Fruit fly (Drosophila melanogaster) whole organism, embryonic: ENCODE results near the gene Spt20.
A peak's percentile ranks its signal among the peaks of the same experiment; 100 is the strongest.

Experiments used
- Bdp1 ChIP-seq: fragments of 200-800 bp; sonication (Bioruptor generic); optimal IDR thresholded peaks from 3 replicates; lab custom pipeline; 2016; ENCODE audit warnings: missing biosample characterization, missing genetic modification characterization
- Blimp-1 ChIP-seq: fragments of 200-800 bp; sonication (Bioruptor generic); optimal IDR thresholded peaks from 3 replicates; lab custom pipeline; 2018; ENCODE audit warnings: missing biosample characterization, missing genetic modification characterization, mild to moderate bottlenecking, moderate library complexity, missing genetic modification reagents
- CG10543 ChIP-seq: fragments of 200-800 bp; sonication (Bioruptor generic); optimal IDR thresholded peaks from 3 replicates; lab custom pipeline; 2017; ENCODE audit warnings: missing biosample characterization, mild to moderate bottlenecking, missing genetic modification characterization, moderate library complexity
- CG10959 ChIP-seq: fragments of 200-800 bp; sonication (Bioruptor generic); IDR thresholded peaks from 2 replicates; pipeline ENCODE4 v1.3.6; 2022; ENCODE audit warnings: missing biosample characterization, missing genetic modification characterization
- CG11504 ChIP-seq: fragments of 200-800 bp; sonication (Bioruptor generic); optimal IDR thresholded peaks from 3 replicates; lab custom pipeline; 2019; ENCODE audit warnings: missing biosample characterization, mild to moderate bottlenecking, missing genetic modification characterization, moderate library complexity
- CG1233 ChIP-seq: fragments of 200-800 bp; sonication (Bioruptor generic); optimal IDR thresholded peaks from 4 replicates; lab custom pipeline; 2018; ENCODE audit warnings: missing biosample characterization, mild to moderate bottlenecking, missing genetic modification characterization
- CG13123 ChIP-seq: fragments of 200-800 bp; sonication (Bioruptor generic); optimal IDR thresholded peaks from 2 replicates; lab custom pipeline; 2016; ENCODE audit warnings: missing biosample characterization, missing genetic modification characterization
- CG14860 ChIP-seq: fragments of 200-800 bp; sonication (Bioruptor generic); IDR thresholded peaks from 3 replicates; pipeline ENCODE4 v1.3.6; 2022; ENCODE audit warnings: missing biosample characterization, missing genetic modification characterization; ENCODE audit not compliant: partially characterized antibody
- CG15696 ChIP-seq: fragments of 200-800 bp; sonication (Bioruptor generic); optimal IDR thresholded peaks from 2 replicates; lab custom pipeline; 2019; ENCODE audit warnings: missing biosample characterization, mild to moderate bottlenecking, missing genetic modification characterization, moderate library complexity
- CG17385 ChIP-seq: fragments of 200-800 bp; sonication (Bioruptor generic); optimal IDR thresholded peaks from 3 replicates; lab custom pipeline; 2018; ENCODE audit warnings: missing biosample characterization, mild to moderate bottlenecking, missing genetic modification characterization
- CG42726 ChIP-seq: fragments of 200-800 bp; sonication (Bioruptor generic); IDR thresholded peaks from 2 replicates; pipeline ENCODE4 v1.3.6; 2022; ENCODE audit warnings: missing biosample characterization, missing genetic modification characterization; ENCODE audit not compliant: partially characterized antibody
- CG7271 ChIP-seq: fragments of 200-800 bp; sonication (Bioruptor generic); optimal IDR thresholded peaks from 2 replicates; lab custom pipeline; 2018; ENCODE audit warnings: missing biosample characterization, mild to moderate bottlenecking, missing genetic modification characterization, moderate library complexity
- CG7987 ChIP-seq: fragments of 200-800 bp; sonication (Bioruptor generic); optimal IDR thresholded peaks from 2 replicates; lab custom pipeline; 2018; ENCODE audit warnings: missing biosample characterization, mild to moderate bottlenecking, missing genetic modification characterization, moderate library complexity
- CG8359 ChIP-seq: fragments of 200-800 bp; sonication (Bioruptor generic); optimal IDR thresholded peaks from 2 replicates; lab custom pipeline; 2017; ENCODE audit warnings: missing biosample characterization, mild to moderate bottlenecking, missing genetic modification characterization, borderline replicate concordance
- CG9727 ChIP-seq: fragments of 200-800 bp; sonication (Bioruptor generic); optimal IDR thresholded peaks from 3 replicates; lab custom pipeline; 2017; ENCODE audit warnings: missing biosample characterization, mild to moderate bottlenecking, missing genetic modification characterization
- Camta ChIP-seq: fragments of 200-800 bp; sonication (Bioruptor generic); optimal IDR thresholded peaks from 2 replicates; lab custom pipeline; 2016; ENCODE audit warnings: missing biosample characterization, missing genetic modification characterization
- CoRest ChIP-seq: fragments of 200-800 bp; sonication (Bioruptor generic); optimal IDR thresholded peaks from 3 replicates; lab custom pipeline; 2018; ENCODE audit warnings: missing biosample characterization, mild to moderate bottlenecking, missing genetic modification characterization, moderate library complexity
- CrebB ChIP-seq: fragments of 200-800 bp; sonication (Bioruptor generic); optimal IDR thresholded peaks from 3 replicates; lab custom pipeline; 2018; ENCODE audit warnings: missing biosample characterization, mild to moderate bottlenecking, missing genetic modification characterization
- Dip2 ChIP-seq: fragments of 200-800 bp; sonication (Bioruptor generic); IDR thresholded peaks from 2 replicates; pipeline ENCODE4 v1.3.6; 2022; ENCODE audit warnings: missing biosample characterization, missing genetic modification characterization
- Dip3 ChIP-seq: fragments of 200-800 bp; sonication (Bioruptor generic); optimal IDR thresholded peaks from 3 replicates; lab custom pipeline; 2016; ENCODE audit warnings: missing biosample characterization, missing genetic modification characterization
- Dp ChIP-seq: fragments of 200-800 bp; sonication (Bioruptor generic); optimal IDR thresholded peaks from 2 replicates; lab custom pipeline; 2018; ENCODE audit warnings: missing biosample characterization, mild to moderate bottlenecking, missing genetic modification characterization, moderate library complexity
- Ets97D ChIP-seq: fragments of 200-800 bp; sonication (Bioruptor generic); optimal IDR thresholded peaks from 3 replicates; lab custom pipeline; 2016; ENCODE audit warnings: missing biosample characterization, missing genetic modification characterization
- Fer3 ChIP-seq: fragments of 200-800 bp; sonication (Bioruptor generic); optimal IDR thresholded peaks from 2 replicates; lab custom pipeline; 2018; ENCODE audit warnings: missing biosample characterization, mild to moderate bottlenecking, missing genetic modification characterization, moderate library complexity
- HLH3B ChIP-seq: fragments of 200-800 bp; sonication (Bioruptor generic); IDR thresholded peaks from 2 replicates; pipeline ENCODE4 v1.3.6; 2022; ENCODE audit warnings: missing biosample characterization, missing genetic modification characterization
- Hr39 ChIP-seq: fragments of >200 bp; optimal IDR thresholded peaks from 2 replicates; lab custom pipeline; 2017
- Lim3 ChIP-seq: fragments of 200-800 bp; sonication (Bioruptor generic); IDR thresholded peaks from 2 replicates; pipeline ENCODE4 v1.3.6; 2022; ENCODE audit warnings: missing biosample characterization, missing genetic modification characterization
- NfI ChIP-seq: fragments of 200-800 bp; sonication (Bioruptor generic); optimal IDR thresholded peaks from 3 replicates; lab custom pipeline; 2018; ENCODE audit warnings: missing biosample characterization, mild to moderate bottlenecking, missing genetic modification characterization, moderate library complexity
- Opbp ChIP-seq: fragments of 200-800 bp; sonication (Bioruptor generic); IDR thresholded peaks from 3 replicates; pipeline ENCODE4 v1.3.6; 2022; ENCODE audit warnings: missing biosample characterization, missing genetic modification characterization; ENCODE audit not compliant: partially characterized antibody
- Sox100B ChIP-seq: fragments of 200-800 bp; sonication (Bioruptor generic); optimal IDR thresholded peaks from 3 replicates; lab custom pipeline; 2018; ENCODE audit warnings: missing biosample characterization, mild to moderate bottlenecking, missing genetic modification characterization
- Trl ChIP-seq, 3 experiments: fragments of >200 bp in 2 of 3; fragments of 200-800 bp in 1 of 3; sonication (Bioruptor generic) in 1 of 3; optimal IDR thresholded peaks; 2 replicates in 1 of 3; 3 replicates in 2 of 3; lab custom pipeline; 2016 to 2017; ENCODE audit warnings: missing biosample characterization in 1 of 3, missing genetic modification characterization in 1 of 3
- Vsx1 ChIP-seq: fragments of 200-800 bp; sonication (Bioruptor generic); optimal IDR thresholded peaks from 2 replicates; lab custom pipeline; 2017; ENCODE audit warnings: missing biosample characterization, mild to moderate bottlenecking, missing genetic modification characterization, missing genetic modification reagents
- btn ChIP-seq: fragments of 200-800 bp; sonication (Bioruptor generic); optimal IDR thresholded peaks from 2 replicates; lab custom pipeline; 2016; ENCODE audit warnings: missing biosample characterization, missing genetic modification characterization
- cas ChIP-seq: fragments of 200-800 bp; sonication (Bioruptor generic); IDR thresholded peaks from 2 replicates; pipeline ENCODE4 v1.3.6; 2022; ENCODE audit warnings: missing biosample characterization, missing genetic modification characterization
- chn ChIP-seq: fragments of 200-800 bp; sonication (Bioruptor generic); optimal IDR thresholded peaks from 2 replicates; lab custom pipeline; 2016; ENCODE audit warnings: missing biosample characterization, missing genetic modification characterization
- dmrt11E ChIP-seq: fragments of 200-800 bp; sonication (Bioruptor generic); optimal IDR thresholded peaks from 3 replicates; lab custom pipeline; 2018; ENCODE audit warnings: missing biosample characterization, mild to moderate bottlenecking, missing genetic modification characterization, moderate library complexity
- fd96Cb ChIP-seq: fragments of 200-800 bp; sonication (Bioruptor generic); optimal IDR thresholded peaks from 2 replicates; lab custom pipeline; 2018; ENCODE audit warnings: missing biosample characterization, mild to moderate bottlenecking, missing genetic modification characterization, moderate library complexity
- insv ChIP-seq, 2 experiments: fragments of 200-800 bp; sonication (Bioruptor generic); optimal IDR thresholded peaks; 3 replicates each; lab custom pipeline; 2016 to 2018; ENCODE audit warnings: missing biosample characterization in 2 of 2, missing genetic modification characterization in 2 of 2
- ken ChIP-seq: fragments of 200-800 bp; sonication (Bioruptor generic); IDR thresholded peaks from 3 replicates; pipeline ENCODE4 v1.3.6; 2022; ENCODE audit warnings: missing biosample characterization, missing genetic modification characterization
- lbe ChIP-seq: fragments of 200-800 bp; sonication (Bioruptor generic); optimal IDR thresholded peaks from 2 replicates; lab custom pipeline; 2016; ENCODE audit warnings: missing biosample characterization, mild to moderate bottlenecking, missing genetic modification characterization
- nmo ChIP-seq: fragments of 200-800 bp; sonication (Bioruptor generic); optimal IDR thresholded peaks from 2 replicates; lab custom pipeline; 2018; ENCODE audit warnings: missing biosample characterization, mild to moderate bottlenecking, missing genetic modification characterization, moderate library complexity
- prd ChIP-seq, 3 experiments: fragments of >200 bp in 2 of 3; fragments of 200-800 bp in 1 of 3; sonication (Bioruptor generic) in 1 of 3; optimal IDR thresholded peaks in 2 of 3; IDR thresholded peaks in 1 of 3; 2 replicates in 2 of 3; 3 replicates in 1 of 3; pipeline versions ENCODE4 v1.3.6 to Lab custom; 2017 to 2022; ENCODE audit warnings: missing biosample characterization in 1 of 3, missing genetic modification characterization in 1 of 3
- repo ChIP-seq: fragments of 200-800 bp; sonication (Bioruptor generic); optimal IDR thresholded peaks from 2 replicates; lab custom pipeline; 2016; ENCODE audit warnings: missing biosample characterization, missing genetic modification characterization
- stc ChIP-seq: fragments of 200-800 bp; sonication (Bioruptor generic); IDR thresholded peaks from 2 replicates; pipeline ENCODE4 v1.3.6; 2022; ENCODE audit warnings: missing biosample characterization, missing genetic modification characterization
- tgo ChIP-seq: fragments of 200-800 bp; sonication (Bioruptor generic); IDR thresholded peaks from 3 replicates; pipeline ENCODE4 v1.3.6; 2022; ENCODE audit warnings: missing biosample characterization, missing genetic modification characterization
- tio ChIP-seq: fragments of 200-800 bp; sonication (Bioruptor generic); optimal IDR thresholded peaks from 2 replicates; lab custom pipeline; 2017; ENCODE audit warnings: missing biosample characterization, missing genetic modification characterization, inconsistent platforms
- usp ChIP-seq: fragments of >200 bp; optimal IDR thresholded peaks from 2 replicates; lab custom pipeline; 2017; ENCODE audit warnings: missing biosample characterization, missing genetic modification characterization

Gene Spt20

DNA sequence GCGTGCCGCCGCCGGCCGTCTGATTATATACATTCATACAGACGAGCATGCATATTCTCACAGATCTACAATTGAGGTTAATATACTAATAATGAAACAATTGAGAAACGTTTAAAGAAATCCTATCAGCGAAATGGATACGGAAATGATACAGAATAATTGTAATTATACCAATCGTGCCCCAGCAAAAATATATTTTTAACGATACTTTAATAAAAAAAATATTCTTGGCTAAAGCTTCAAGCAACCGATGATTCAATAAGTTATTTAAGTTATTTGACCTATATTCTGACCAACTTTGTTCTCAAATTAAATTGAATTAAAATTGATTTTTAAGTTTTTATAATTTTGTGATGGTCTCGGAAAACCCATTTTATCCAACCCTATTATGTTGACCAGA is 26.4 kb upstream of the Spt20 start (continued):
- TF ChIP-seq Blimp-1, result peak; percentile 14
- peak; percentile 27 for TF ChIP-seq Sox100B (GFP tag; lab: Kevin White, UChicago)
- TF ChIP-seq CG17385, result no peak
- no peak for TF ChIP-seq CoRest (tag; lab: Kevin White, UChicago)
- TF ChIP-seq tio (GFP tag; lab: Kevin White, UChicago), result no peak
- TF ChIP-seq fd96Cb, result peak; percentile 24
- peak; percentile 27; the same call in 1 of the 3 replicates for TF ChIP-seq tgo (GFP tag; lab: Robert Waterston, UW)
- TF ChIP-seq chn (GFP tag; lab: Kevin White, UChicago), result no peak
- TF ChIP-seq CG15696 (tag; lab: Kevin White, UChicago), result no peak
- TF ChIP-seq CG1233, result no peak
- no peak for TF ChIP-seq prd (optimal IDR thresholded peaks at IDR 0.05; lab: Kevin White, UChicago)
- peak; percentile 10; the same call in 1 of the 3 replicates for TF ChIP-seq prd (GFP tag; IDR thresholded peaks at IDR 0.05; lab: Robert Waterston, UW)
- TF ChIP-seq CG11504 (tag; lab: Kevin White, UChicago), result peak; percentile 60

- peak; percentile 75 for TF ChIP-seq ken (GFP tag; lab: Robert Waterston, UW)
- peak; percentile 2 for TF ChIP-seq Dp (GFP tag; lab: Kevin White, UChicago)
- TF ChIP-seq CG7271 (tag; lab: Kevin White, UChicago), result no peak
- TF ChIP-seq Fer3, result peak; percentile 85
- peak; percentile 76 for TF ChIP-seq Dip3 (GFP tag; lab: Kevin White, UChicago)
- peak; percentile 82 for TF ChIP-seq stc (GFP tag; lab: Robert Waterston, UW)
- no peak for TF ChIP-seq CG14860 (GFP tag; lab: Robert Waterston, UW)
- no peak for TF ChIP-seq cas (GFP tag; lab: Robert Waterston, UW)
- TF ChIP-seq insv (GFP tag; optimal IDR thresholded peaks at IDR 0.05; lab: Kevin White, UChicago), result peak in 1 of 2 experiments; percentile 23
- peak; percentile 85 for TF ChIP-seq Vsx1
- no peak for TF ChIP-seq Dip2
- TF ChIP-seq HLH3B (GFP tag; lab: Robert Waterston, UW), result peak; percentile 81
- peak; percentile 91 for TF ChIP-seq NfI (GFP tag; lab: Kevin White, UChicago)
- TF ChIP-seq CG13123, result peak; percentile 56
- TF ChIP-seq CG9727, result peak; percentile 92
- no peak for TF ChIP-seq Opbp (GFP tag; lab: Robert Waterston, UW)
- peak; percentile 99 to 100 for TF ChIP-seq Trl (optimal IDR thresholded peaks at IDR 0.05; lab: Kevin White, UChicago)
- peak; percentile 37 for TF ChIP-seq Trl (GFP tag; optimal IDR thresholded peaks at IDR 0.05; lab: Kevin White, UChicago)
- TF ChIP-seq Bdp1 (GFP tag; lab: Kevin White, UChicago), result peak; percentile 13
- peak; percentile 56 for TF ChIP-seq CrebB (tag; lab: Kevin White, UChicago)
- TF ChIP-seq CG8359 (GFP tag; lab: Kevin White, UChicago), result peak; percentile 81
- TF ChIP-seq Hr39 (lab: Kevin White, UChicago), result no peak
- peak; percentile 66 for TF ChIP-seq dmrt11E
- TF ChIP-seq usp (GFP tag; lab: Kevin White, UChicago), result no peak
- no peak for TF ChIP-seq Lim3 (GFP tag; lab: Robert Waterston, UW)
- TF ChIP-seq CG7987 (GFP tag; lab: Kevin White, UChicago), result peak; percentile 59
- peak; percentile 95 for TF ChIP-seq nmo
- peak; percentile 69 for TF ChIP-seq CG10543
- TF ChIP-seq CG42726, result no peak
- TF ChIP-seq lbe, result peak; percentile 49
- TF ChIP-seq repo (GFP tag; lab: Kevin White, UChicago), result peak; percentile 68
- TF ChIP-seq Camta (GFP tag; lab: Kevin White, UChicago), result peak; percentile 60
- TF ChIP-seq btn (GFP tag; lab: Kevin White, UChicago), result no peak
- TF ChIP-seq Ets97D (GFP tag; lab: Kevin White, UChicago), result peak; percentile 43
- TF ChIP-seq CG10959 (GFP tag; lab: Robert Waterston, UW), result 0 out of 2 replicates have a peak, but pooled peaks have one; percentile 19
These were observed 25.7 kb upstream of the Spt20 start for dm6 chr3L:13476566-13477452.
